Worm (Caenorhabditis elegans): ENCODE results near the gene C48B4.8.

ce11 chrIII:9542816-9543215 lies 18.2 kb downstream of the C48B4.8 start, which contains the start of gene eif-2Balpha:
- TF ChIP-seq lsy-12 (tag; optimal IDR thresholded peaks at IDR 0.05) (no peak), nhr-28 (tag; optimal IDR thresholded peaks at IDR 0.05) (no peak), ztf-4 (tag; optimal IDR thresholded peaks at IDR 0.05) (no peak)
